Fruit fly (Drosophila melanogaster) whole organism, larva: Measurements from ENCODE around the gene sba.

Experiments
- noc ChIP-seq: fragments of 200-800 bp; sonication (Bioruptor generic); optimal IDR thresholded peaks from 3 replicates; lab custom pipeline; 2019; ENCODE audit warnings: missing biosample characterization, mild to moderate bottlenecking, missing genetic modification characterization, moderate library complexity

Gene sba

DNA sequence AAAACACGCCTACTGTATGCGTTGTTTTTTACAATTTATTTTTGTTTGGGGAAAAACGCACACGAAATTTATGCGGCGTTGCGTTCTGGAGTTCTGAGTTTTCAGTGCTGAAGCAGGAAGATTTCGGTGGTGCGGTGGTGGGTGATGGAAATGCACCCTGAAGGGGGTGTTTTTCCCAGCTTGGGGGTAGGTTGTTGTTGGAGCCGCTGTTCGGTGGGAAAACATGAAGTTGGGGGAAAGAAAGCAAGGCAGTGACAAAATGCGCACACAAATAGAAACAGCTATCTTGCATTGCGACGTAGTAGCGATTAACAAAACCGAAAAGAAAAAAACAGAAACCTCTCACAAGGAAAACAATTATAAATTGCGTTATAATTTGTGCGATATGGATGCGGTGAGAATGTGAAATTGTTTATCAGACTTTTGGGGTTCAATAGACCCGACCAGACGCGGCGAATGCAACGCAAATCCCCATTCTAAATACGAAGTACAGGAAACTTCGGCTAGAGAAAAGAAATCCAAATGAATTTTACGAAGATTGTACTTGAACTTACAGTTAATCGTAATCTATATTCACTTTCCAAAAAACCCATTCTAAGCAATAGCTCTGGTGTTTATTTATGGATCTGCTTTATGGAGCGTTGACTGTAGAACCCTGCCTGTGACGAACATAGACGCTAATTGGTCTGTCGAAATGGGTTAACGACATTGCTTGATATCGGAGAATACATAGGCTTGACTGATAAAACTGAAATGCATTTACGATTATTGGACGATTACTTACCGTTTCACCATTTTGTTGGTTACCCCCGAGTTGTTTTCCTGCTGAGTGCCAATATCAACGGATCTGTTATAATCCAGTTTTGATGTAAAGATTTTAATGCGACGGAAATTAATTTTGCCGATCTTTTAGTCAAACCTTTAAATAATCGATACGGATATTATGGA lies 34.2 kb downstream of the sba start:
- no peak for TF ChIP-seq noc (tag; lab: Kevin White, UChicago)

DNA sequence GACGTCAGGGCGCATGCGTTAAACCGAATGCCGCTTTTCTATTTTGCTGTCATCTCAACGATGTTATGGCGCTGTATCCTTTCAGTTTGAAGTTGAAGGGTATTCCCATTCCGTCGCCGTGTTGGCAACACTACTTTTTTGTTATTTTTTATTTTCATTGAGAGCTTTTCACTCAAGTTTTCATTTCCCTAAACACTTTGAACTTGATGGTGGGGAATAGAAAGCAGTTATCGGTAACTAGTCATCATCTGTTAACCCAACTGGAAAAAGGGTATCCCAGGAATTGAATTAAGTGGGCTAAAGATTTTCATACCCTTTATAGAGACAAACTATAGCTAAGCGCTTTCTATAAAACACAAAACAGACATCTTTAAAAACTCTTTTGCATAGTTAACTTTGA lies 35.2 kb downstream of the sba start:
- TF ChIP-seq noc (tag; lab: Kevin White, UChicago) = no peak

DNA sequence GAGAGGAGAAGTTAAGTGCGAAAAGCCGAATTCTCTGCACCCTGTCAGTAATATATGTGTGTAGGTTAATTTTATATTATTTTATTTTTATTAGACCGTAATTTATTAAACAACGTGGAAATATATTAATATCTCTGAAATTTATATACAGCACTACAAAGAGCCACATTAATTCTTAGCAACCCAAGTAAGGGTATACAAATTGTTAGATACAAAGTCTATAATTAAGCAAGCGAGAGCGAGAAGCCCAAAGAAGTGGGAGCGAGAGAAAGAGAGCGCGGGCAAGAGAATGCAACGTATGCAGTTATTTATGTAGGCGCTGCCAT lies 35.7 kb downstream of the sba start:
- peak; percentile 13 for TF ChIP-seq noc (tag; lab: Kevin White, UChicago)

DNA sequence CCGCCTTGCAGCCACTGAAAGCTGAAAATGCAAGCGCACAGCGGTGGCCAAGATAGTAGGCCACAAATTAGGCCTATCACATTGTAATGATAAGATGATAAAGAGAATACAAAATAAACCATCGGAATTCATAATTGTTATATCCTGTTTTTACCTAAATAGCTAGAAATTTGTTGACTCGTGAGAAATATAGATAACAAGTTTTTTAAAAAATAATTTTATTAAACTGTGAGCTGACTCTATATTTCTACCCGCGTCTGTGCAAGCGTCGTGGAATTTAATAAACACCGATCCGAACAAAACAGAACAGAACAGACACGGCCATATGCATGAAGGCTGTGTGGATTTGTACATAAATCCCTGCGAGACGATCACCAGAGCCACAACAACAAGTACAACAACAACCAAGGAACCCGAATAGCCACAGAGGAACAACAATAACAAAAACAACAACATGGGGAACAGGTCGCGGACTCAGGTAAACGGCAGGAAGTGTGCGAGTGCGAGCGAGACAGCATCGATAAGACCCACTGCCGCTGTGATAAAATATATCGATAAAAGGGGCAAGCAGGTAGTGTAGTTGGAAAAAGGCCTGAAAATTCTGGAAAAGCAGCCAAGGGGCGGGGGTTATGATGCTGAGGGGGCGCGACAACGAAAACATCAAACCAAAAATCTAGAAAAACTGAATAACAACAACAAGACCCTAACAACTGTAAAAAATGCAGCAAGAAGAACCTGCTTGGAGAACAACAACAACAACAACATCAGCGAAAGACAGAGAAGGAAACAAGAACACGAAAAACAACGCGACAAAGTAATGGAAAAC lies 36.3 kb downstream of the sba start:
- peak; percentile 32 for TF ChIP-seq noc (tag; lab: Kevin White, UChicago)

DNA sequence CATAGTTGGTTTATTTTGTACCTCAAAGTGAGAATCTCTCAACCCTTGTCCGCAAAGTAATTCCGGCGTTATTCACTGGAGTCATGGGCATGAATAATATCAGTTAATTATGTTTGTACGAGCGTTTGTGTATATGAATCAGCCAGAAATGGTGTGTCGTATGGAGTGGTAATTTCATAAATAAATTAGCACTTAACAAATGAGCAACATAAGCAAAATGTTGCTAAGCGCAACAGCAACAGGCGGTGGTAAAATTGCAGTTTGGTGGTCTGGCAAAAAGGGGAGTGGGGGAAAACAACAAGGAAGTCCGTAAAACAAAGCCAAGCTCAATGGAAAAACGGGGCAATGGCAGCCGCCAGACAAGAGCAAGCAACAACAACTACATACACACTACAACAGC lies 37.1 kb downstream of the sba start:
- TF ChIP-seq noc (tag; lab: Kevin White, UChicago) = no peak

DNA sequence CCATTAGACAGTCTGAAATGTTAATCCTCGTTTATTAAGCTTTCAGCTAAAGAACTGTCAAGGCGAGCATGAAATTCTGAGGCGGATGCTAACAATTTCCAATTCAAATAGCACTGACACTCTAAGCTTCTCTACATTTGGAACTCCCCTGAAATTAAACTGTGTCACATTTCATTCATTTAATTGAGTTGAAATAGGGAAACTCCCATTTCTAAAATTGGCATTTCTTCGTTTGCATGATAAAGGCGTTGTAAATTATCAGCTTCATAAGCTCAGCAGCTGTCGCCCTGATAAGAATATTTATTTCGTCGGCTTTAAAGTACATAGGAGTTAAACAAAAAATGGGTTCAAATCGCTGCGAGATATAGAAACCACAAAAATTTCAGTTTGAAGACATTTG lies 37.6 kb downstream of the sba start:
- TF ChIP-seq noc (tag; lab: Kevin White, UChicago) = no peak

DNA sequence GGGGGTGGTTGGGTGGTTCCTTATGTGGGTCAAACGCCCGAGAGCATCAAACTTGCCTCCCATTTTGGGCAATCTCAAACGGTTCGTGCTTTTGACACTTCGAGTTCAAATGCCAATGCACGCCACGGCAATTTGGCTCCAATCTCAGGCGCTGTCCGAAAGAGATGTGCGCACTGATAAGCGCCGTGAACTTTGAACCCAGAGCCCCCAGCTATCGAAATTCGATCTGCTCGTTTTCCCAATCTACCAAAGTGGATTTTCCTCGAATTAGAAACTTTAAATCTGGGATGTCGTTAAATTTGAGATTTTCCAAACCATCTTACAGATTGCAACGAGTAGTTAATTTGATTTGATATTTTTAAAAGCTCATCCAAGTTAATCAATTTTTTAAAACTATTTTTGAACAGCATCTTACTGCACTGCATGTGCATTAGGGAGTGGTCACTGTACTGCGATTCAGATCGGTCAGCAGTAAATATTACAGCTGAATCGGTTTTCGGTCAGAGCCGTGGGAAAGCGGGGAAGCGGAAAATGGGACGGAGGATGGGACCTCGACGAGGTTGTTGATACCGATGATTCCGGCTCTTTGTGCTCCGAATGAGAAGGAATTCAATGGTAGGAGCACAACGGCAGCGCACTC lies 38.6 kb downstream of the sba start:
- no peak for TF ChIP-seq noc (tag; lab: Kevin White, UChicago)

DNA sequence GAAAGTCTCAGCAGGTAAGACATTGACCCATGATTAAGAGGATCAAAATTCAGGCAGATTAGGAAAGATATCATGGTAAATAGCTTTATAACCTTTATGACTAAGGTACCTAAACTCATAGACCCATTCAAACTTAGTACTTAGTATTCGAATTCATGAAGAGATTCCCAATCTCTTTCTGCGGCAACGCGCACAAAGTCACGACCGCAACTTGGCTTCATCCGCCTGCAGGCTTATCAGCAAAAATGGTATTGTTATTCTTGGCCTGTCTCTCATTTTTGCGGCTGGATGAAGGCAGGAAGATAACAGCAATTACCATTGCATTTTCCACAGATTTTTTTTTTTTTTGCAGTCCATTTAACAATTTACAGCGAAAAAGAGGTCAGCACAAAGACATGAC lies 42.5 kb downstream of the sba start:
- no peak for TF ChIP-seq noc (tag; lab: Kevin White, UChicago)

DNA sequence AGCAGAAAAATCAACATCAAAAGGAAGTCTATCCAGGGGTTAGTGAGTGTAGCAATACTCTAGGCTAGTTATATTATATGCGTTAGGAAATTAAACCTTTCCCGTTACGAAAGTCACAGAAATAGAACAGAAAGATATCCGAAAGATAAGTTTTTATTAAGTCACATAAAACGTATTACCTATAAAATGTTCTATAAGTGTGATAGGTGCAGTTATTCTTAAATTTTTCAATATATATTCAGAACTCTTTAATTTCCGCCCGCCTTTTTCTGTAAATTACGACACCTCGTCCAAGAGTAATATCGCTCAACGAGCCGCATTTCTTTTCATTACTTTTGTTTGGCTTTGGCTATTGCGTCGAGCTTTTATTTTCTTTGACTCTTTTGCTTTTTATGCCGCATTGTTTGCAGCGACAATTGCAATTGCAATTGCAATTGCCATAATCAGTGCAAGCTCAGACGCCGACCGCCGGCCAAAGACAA lies 44.4 kb downstream of the sba start:
- no peak for TF ChIP-seq noc (tag; lab: Kevin White, UChicago)

DNA sequence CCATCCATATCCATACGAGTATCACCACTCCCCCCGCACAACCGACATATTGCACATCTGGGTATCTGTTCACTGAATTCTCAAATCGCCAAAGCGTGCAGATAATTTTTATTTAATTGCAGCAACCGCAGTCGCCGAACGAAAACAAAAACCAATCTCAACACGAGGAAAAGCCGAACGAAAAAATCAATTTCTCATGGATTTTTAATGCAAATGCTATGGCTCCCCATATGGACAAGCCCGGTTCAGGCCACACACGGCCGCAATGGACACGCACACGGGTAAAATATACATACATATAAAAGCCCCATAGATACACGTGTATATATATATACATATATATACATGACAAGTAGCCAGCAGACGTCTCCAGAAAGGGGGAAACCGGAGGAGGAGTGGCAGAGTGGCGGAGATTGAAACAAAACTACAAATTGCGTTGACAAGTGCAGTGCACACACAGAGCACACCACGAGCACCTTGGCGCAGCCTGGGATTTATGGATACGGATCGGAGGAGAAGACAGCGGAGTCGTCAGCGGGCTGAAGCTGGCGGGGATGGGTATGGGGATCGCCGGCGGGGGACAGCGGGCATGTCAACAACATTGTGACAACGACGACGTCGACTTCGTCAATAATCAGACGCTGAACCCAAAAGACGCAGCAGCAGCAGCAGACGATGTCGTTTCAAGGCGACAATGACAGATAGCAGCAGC lies 45.0 kb downstream of the sba start:
- TF ChIP-seq noc (tag; lab: Kevin White, UChicago) = no peak

DNA sequence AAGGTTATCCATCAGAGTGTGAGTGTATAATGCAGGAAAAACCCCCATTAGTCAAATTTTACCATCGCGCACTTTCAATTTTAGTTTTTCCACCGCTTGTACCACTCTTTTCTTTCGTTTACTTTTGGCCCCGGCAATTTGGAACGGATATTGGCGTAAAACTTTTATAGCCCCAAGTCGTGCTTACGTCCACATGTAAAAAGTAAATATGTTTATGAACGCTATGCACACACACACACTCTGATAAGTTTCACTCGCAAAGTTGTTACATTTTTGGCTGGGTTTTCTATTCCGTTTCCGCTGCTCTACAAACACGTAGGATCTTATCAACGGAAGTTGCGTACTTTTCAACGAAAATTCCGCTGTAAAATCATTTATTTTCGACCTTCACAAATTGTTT lies 46.1 kb downstream of the sba start:
- TF ChIP-seq noc (tag; lab: Kevin White, UChicago) = no peak

DNA sequence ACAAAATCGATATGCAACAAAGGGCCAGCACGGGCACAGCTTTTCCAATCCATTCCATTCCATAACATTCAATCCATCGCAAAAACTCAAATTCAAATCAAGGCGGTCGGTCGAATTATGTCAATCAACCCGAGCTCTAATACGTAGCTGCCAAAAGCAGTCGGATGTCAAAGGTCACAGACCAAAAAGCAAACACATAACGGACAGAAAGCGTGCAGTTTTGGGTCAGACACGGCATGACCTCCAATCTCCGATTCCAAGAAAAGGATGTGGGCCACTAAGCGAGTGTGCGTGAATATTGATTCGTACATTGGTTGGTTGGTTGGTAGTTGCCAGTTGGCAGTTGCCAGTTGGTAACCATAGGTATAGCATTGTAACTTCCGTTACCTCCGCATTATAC lies 48.0 kb downstream of the sba start:
- no peak for TF ChIP-seq noc (tag; lab: Kevin White, UChicago)

DNA sequence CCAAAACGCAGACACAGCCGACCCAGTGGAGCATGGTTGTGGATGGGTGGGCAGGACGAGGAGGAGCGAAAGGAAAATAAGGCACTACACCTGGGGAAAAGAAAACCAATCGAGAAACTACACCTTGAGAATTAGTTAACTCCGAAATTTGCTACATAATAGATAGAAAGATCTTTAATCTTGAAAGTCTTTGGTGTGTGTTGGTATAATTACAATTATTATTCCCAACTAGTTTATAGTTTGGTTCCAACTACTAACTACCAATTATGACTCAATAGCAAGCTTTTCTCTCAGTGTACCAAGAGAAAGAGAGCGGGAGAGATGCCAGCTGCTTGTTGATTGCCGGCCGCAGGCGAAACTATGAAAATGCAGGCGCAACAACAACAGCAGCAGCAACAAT lies 48.6 kb downstream of the sba start:
- TF ChIP-seq noc (tag; lab: Kevin White, UChicago) = no peak

DNA sequence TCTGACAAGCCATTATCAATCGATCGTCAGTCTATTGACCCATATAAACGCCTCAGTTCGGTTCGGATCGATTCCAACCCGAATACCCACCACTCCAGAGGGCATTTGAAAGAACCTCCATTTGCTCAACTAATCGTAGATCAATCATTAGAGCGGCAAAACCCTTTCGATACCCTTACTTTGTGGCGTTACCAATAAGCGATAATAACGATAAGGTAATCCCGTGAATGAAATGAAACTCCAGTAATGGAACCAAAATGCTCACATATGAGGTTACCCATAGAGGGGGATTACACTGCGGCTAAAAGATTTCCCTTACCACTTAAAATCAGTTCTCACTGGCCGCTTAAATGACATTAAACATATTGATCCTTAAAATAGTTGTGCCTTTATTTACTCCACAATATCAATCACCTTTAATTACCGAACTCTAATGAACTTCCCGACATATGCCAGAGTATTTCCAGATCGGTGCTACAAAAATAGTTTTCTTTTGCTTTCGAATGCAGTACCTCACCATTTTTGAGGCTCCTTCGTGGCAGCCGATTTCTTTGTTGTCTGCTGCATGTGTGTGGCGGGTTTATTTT lies 50.1 kb downstream of the sba start:
- TF ChIP-seq noc (tag; lab: Kevin White, UChicago) = no peak

DNA sequence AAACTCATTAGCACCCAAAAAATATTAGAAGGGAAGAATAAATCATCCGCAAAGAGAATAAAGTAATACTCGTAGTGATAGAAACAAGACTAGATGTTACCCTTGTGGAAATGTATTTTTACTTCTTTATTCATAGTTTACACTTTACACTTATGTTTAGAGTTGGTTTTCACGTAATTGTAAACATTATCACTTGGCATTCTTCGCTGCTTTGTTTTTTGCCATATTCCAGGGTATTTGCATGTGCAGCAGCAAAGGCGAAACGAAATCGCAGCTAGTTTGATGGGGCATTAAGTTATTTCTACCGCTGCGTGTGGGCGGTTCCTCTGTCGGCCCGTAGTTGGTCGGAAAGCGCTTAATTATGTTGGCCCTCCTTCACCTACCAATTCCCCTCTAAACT lies 51.1 kb downstream of the sba start:
- TF ChIP-seq noc (tag; lab: Kevin White, UChicago) = no peak
